Worm (Caenorhabditis elegans) whole organism, early embryonic: ENCODE results near the gene B0280.9.
A peak's percentile ranks its signal among the peaks of the same experiment; 100 is the strongest.

Source experiments
- F13C5.2 ChIP-seq: sonication (generic microtip); optimal IDR thresholded peaks from 2 replicates; lab custom pipeline; 2017; ENCODE audit warnings: mild to moderate bottlenecking, missing genetic modification characterization, inconsistent platforms, missing compliant biosample characterization
- aly-1 ChIP-seq: sonication (generic microtip); optimal IDR thresholded peaks from 2 replicates; lab custom pipeline; 2016; ENCODE audit warnings: missing genetic modification characterization, missing compliant biosample characterization
- ceh-36 ChIP-seq: sonication (generic microtip); optimal IDR thresholded peaks from 2 replicates; lab custom pipeline; 2016; ENCODE audit warnings: missing genetic modification characterization, inconsistent platforms, missing compliant biosample characterization
- ets-7 ChIP-seq: sonication (generic microtip); optimal IDR thresholded peaks from 2 replicates; lab custom pipeline; 2016; ENCODE audit warnings: missing genotype, missing genetic modification characterization, missing compliant biosample characterization
- flt-1 ChIP-seq: fragments of 200-800 bp; sonication (Bioruptor generic); IDR thresholded peaks from 2 replicates; pipeline ENCODE4 v1.3.6; 2022; ENCODE audit warnings: missing genetic modification characterization, missing compliant biosample characterization
- hmbx-1 ChIP-seq: sonication (generic microtip); optimal IDR thresholded peaks from 2 replicates; lab custom pipeline; 2016; ENCODE audit warnings: mild to moderate bottlenecking, missing genetic modification characterization, missing compliant biosample characterization
- hmg-4 ChIP-seq: fragments of 200-800 bp; sonication (Bioruptor generic); optimal IDR thresholded peaks from 2 replicates; lab custom pipeline; 2018; ENCODE audit warnings: mild to moderate bottlenecking, missing genetic modification characterization, missing compliant biosample characterization
- hnd-1 ChIP-seq: sonication (generic microtip); optimal IDR thresholded peaks from 2 replicates; lab custom pipeline; 2016; ENCODE audit warnings: missing genetic modification characterization, missing compliant biosample characterization
- scrt-1 ChIP-seq: fragments of 200-800 bp; sonication (Bioruptor generic); IDR thresholded peaks from 2 replicates; pipeline ENCODE4 v1.3.6; 2022; ENCODE audit warnings: missing genetic modification characterization, missing compliant biosample characterization
- sea-1 ChIP-seq: fragments of 200-800 bp; sonication (Bioruptor generic); conservative IDR thresholded peaks from 2 replicates; pipeline ENCODE4 v1.3.6; 2022; ENCODE audit warnings: missing genetic modification characterization, missing compliant biosample characterization
- tbx-11 ChIP-seq: fragments of 200-800 bp; sonication (Bioruptor generic); IDR thresholded peaks from 2 replicates; pipeline ENCODE4 v1.3.6; 2022; ENCODE audit warnings: missing genetic modification characterization, missing compliant biosample characterization
- tra-4 ChIP-seq: sonication (generic microtip); optimal IDR thresholded peaks from 2 replicates; lab custom pipeline; 2017; ENCODE audit warnings: missing genetic modification characterization, missing compliant biosample characterization

The B0280.9 gene

DNA sequence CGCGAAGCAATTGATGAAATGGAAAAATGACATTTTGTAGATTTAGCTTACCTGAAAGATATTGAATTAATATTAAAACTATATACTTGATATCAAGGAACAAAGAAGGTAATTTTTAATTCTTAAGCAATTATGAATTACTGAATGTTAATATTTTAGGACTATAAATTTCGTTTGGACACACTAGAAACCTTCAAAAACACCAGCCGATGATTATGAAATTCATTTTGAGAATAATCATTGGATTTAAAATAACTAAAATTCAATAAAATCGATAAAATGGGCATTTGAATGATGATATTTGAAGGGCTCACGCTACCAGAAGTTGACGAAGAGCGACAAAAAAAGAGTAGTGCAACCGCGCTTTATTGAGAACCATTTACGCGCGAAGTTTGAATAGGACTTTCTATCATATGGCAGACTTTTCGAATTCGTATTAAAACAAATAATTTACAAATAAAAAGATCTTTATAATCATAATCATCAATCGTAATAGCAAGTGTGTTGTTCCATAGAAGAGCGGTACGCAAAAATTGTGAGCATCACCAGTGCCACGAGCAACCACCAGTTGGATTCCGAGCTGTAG is 48.8 kb downstream of the B0280.9 start, which contains the start of gene ZK418.5:
ZK418.5 (minus strand) TSS at position 51 of the 586 bp plus-strand sequence.
- TF ChIP-seq F13C5.2: peak; percentile 60
- TF ChIP-seq tra-4: no peak

ce11 chrIII:7072452-7072851 is 50.2 kb downstream of the B0280.9 start, which contains the start of gene lin-37:
Gene lin-37 (minus strand): TSS chrIII:7072552.
- TF ChIP-seq ets-7 (tag; lab: Kevin White, UChicago) (no peak), hmbx-1 (tag; lab: Kevin White, UChicago) (no peak), flt-1 (GFP tag; lab: Robert Waterston, UW) (no peak), tbx-11 (GFP tag; lab: Robert Waterston, UW) (no peak), sea-1 (GFP tag; lab: Robert Waterston, UW) (no peak), hmg-4 (no peak), scrt-1 (GFP tag; lab: Robert Waterston, UW) (no peak), ceh-36 (no peak), hnd-1 (tag; lab: Kevin White, UChicago) (no peak), F13C5.2 (no peak), aly-1 (tag; lab: Kevin White, UChicago) (no peak)
